Fruit fly (Drosophila melanogaster): ENCODE results near the gene Ncoa6.

The Ncoa6 gene

dm6 chr2L:5342119-5342817 lies 15.8 kb upstream of the Ncoa6 start, which contains the start of gene Acsf2 (continued):
- peak; percentile 90 for TF ChIP-seq CG32772 (GFP tag; IDR thresholded peaks at IDR 0.05)
- no peak for TF ChIP-seq lola (GFP tag; optimal IDR thresholded peaks at IDR 0.05)
- TF ChIP-seq sna (GFP tag; IDR thresholded peaks at IDR 0.05; ENCODE audit: partially characterized antibody): no peak
- TF ChIP-seq Bteb2 (GFP tag; optimal IDR thresholded peaks at IDR 0.05): peak; percentile 96
- peak; percentile 96 for TF ChIP-seq CG18619 (GFP tag; optimal IDR thresholded peaks at IDR 0.05)
- no peak for TF ChIP-seq pros (GFP tag; optimal IDR thresholded peaks at IDR 0.05)
- peak; percentile 99 for TF ChIP-seq CG32532 (GFP tag; IDR thresholded peaks at IDR 0.05)
- TF ChIP-seq CG14965 (GFP tag; optimal IDR thresholded peaks at IDR 0.05; ENCODE audit: borderline replicate concordance): peak; percentile 41
- TF ChIP-seq CG12942 (GFP tag; optimal IDR thresholded peaks at IDR 0.05): peak; percentile 90
- TF ChIP-seq CG1647 (GFP tag; optimal IDR thresholded peaks at IDR 0.05): peak; percentile 91
- peak; percentile 86 for TF ChIP-seq Ravus (GFP tag; IDR thresholded peaks at IDR 0.05)
- peak; percentile 98 for TF ChIP-seq CG7786 (GFP tag; optimal IDR thresholded peaks at IDR 0.05)
- peak; percentile 82 for TF ChIP-seq CG7928 (GFP tag; optimal IDR thresholded peaks at IDR 0.05)
- TF ChIP-seq Blimp-1 (GFP tag; optimal IDR thresholded peaks at IDR 0.05): peak; percentile 66
- TF ChIP-seq CG2875 (GFP tag; optimal IDR thresholded peaks at IDR 0.05): no peak
- peak; percentile 98 for TF ChIP-seq Fer1 (GFP tag; optimal IDR thresholded peaks at IDR 0.05)
- peak; percentile 87 for TF ChIP-seq Deaf1 (tag; optimal IDR thresholded peaks at IDR 0.05)
- peak; percentile 95 for TF ChIP-seq ham (GFP tag; IDR thresholded peaks at IDR 0.05)
- TF ChIP-seq CG34376 (GFP tag; optimal IDR thresholded peaks at IDR 0.05): peak; percentile 97
- no peak for TF ChIP-seq CG10959 (GFP tag; IDR thresholded peaks at IDR 0.05)
- TF ChIP-seq Atf6 (GFP tag; IDR thresholded peaks at IDR 0.05): peak; percentile 99
- TF ChIP-seq schlank (tag; optimal IDR thresholded peaks at IDR 0.05): peak; percentile 96
- peak; percentile 69 for TF ChIP-seq psq (GFP tag; optimal IDR thresholded peaks at IDR 0.05)
- TF ChIP-seq CG4854 (GFP tag; optimal IDR thresholded peaks at IDR 0.05): peak; percentile 92
- peak; percentile 98 for TF ChIP-seq ind (GFP tag; optimal IDR thresholded peaks at IDR 0.05)
- TF ChIP-seq peb (GFP tag; IDR thresholded peaks at IDR 0.05): peak; percentile 61
- TF ChIP-seq Dp (GFP tag; optimal IDR thresholded peaks at IDR 0.05): peak; percentile 6
- TF ChIP-seq CG11504 (tag; optimal IDR thresholded peaks at IDR 0.05): peak; percentile 94
- TF ChIP-seq sens (GFP tag): peak; percentile 88
- TF ChIP-seq onecut (GFP tag; IDR thresholded peaks at IDR 0.05): peak; percentile 70
- TF ChIP-seq sug (tag; optimal IDR thresholded peaks at IDR 0.05): peak; percentile 98
- peak; percentile 77 for TF ChIP-seq trh (GFP tag; optimal IDR thresholded peaks at IDR 0.05)
- peak; percentile 94 for TF ChIP-seq tio (GFP tag; optimal IDR thresholded peaks at IDR 0.05)
- no peak for TF ChIP-seq fd102C (GFP tag; optimal IDR thresholded peaks at IDR 0.05)
- TF ChIP-seq CG4730 (GFP tag; IDR thresholded peaks at IDR 0.05): peak; percentile 95
- peak; percentile 74 for TF ChIP-seq cato (GFP tag; optimal IDR thresholded peaks at IDR 0.05; ENCODE audit: borderline replicate concordance)
- TF ChIP-seq Atf-2 (GFP tag; optimal IDR thresholded peaks at IDR 0.05): peak; percentile 89
- peak; percentile 97 for TF ChIP-seq CHES-1-like (GFP tag; optimal IDR thresholded peaks at IDR 0.05)
- TF ChIP-seq D19A (tag; optimal IDR thresholded peaks at IDR 0.05): peak; percentile 84
- TF ChIP-seq NK7.1 (GFP tag; optimal IDR thresholded peaks at IDR 0.05): peak; percentile 88
- peak; percentile 89 for TF ChIP-seq CG3838 (GFP tag; optimal IDR thresholded peaks at IDR 0.05)
- TF ChIP-seq CG2712 (tag; optimal IDR thresholded peaks at IDR 0.05): peak; percentile 92
- peak; percentile 81; the same call in 2 of the 3 replicates for TF ChIP-seq zfh1 (GFP tag; IDR thresholded peaks at IDR 0.05)
- TF ChIP-seq Atf3 (GFP tag; optimal IDR thresholded peaks at IDR 0.05): peak; percentile 77
- peak; percentile 83 for TF ChIP-seq Nf-YB (GFP tag; optimal IDR thresholded peaks at IDR 0.05)
- TF ChIP-seq CG13775 (GFP tag; optimal IDR thresholded peaks at IDR 0.05): peak; percentile 95
- TF ChIP-seq CG6254 (GFP tag; optimal IDR thresholded peaks at IDR 0.05): no peak
- TF ChIP-seq CG3407 (GFP tag; optimal IDR thresholded peaks at IDR 0.05): peak; percentile 51
- TF ChIP-seq crol (GFP tag; IDR thresholded peaks at IDR 0.05): peak; percentile 47
- TF ChIP-seq toy (GFP tag; IDR thresholded peaks at IDR 0.05): peak; percentile 97

All from whole organism, embryonic.